Worm (Caenorhabditis elegans) whole organism, L4 larva: ENCODE results near the gene nep-13.

Experiments used
- F37D6.2 ChIP-seq: sonication (generic microtip); optimal IDR thresholded peaks from 2 replicates; lab custom pipeline; 2016; ENCODE audit warnings: mild to moderate bottlenecking, missing genetic modification characterization, missing compliant biosample characterization
- R02D3.7 ChIP-seq: fragments of 150-350 bp; sonication (generic microtip); optimal IDR thresholded peaks from 3 replicates; lab custom pipeline; 2014; ENCODE audit warnings: missing biosample characterization, missing genetic modification characterization
- T20F7.1 ChIP-seq: fragments of 200-800 bp; sonication (Bioruptor generic); optimal IDR thresholded peaks from 2 replicates; lab custom pipeline; 2018; ENCODE audit warnings: mild to moderate bottlenecking, missing genetic modification characterization, missing compliant biosample characterization
- Y5F2A.4 ChIP-seq: fragments of 200-800 bp; sonication (Bioruptor generic); optimal IDR thresholded peaks from 2 replicates; lab custom pipeline; 2018; ENCODE audit warnings: mild to moderate bottlenecking, missing genetic modification characterization, missing compliant biosample characterization
- ZK546.5 ChIP-seq, 2 experiments: sonication (generic microtip); optimal IDR thresholded peaks; 2 replicates each; lab custom pipeline; 2017; ENCODE audit warnings: missing biosample characterization in 2 of 2, missing genetic modification characterization in 2 of 2
- aha-1 ChIP-seq: fragments of 150-350 bp; peaks from one replicate; lab custom pipeline; 2014; ENCODE audit warnings: missing biosample characterization, missing genetic modification characterization
- arid-1 ChIP-seq: fragments of 200-800 bp; sonication (Bioruptor generic); conservative IDR thresholded peaks from 2 replicates; pipeline ENCODE4 v1.3.6; 2022; ENCODE audit warnings: missing genetic modification reagents, missing genetic modification characterization, missing compliant biosample characterization
- ceh-32 ChIP-seq: sonication (generic microtip); optimal IDR thresholded peaks from 2 replicates; lab custom pipeline; 2016; ENCODE audit warnings: mild to moderate bottlenecking, missing genetic modification characterization, missing compliant biosample characterization; ENCODE audit not compliant: poor library complexity
- cey-2 ChIP-seq: sonication (generic microtip); optimal IDR thresholded peaks from 3 replicates; lab custom pipeline; 2017; ENCODE audit warnings: missing genetic modification characterization, mild to moderate bottlenecking, missing compliant biosample characterization, antibody characterized with exemption, borderline replicate concordance; ENCODE audit not compliant: insufficient read depth
- daf-16 ChIP-seq, 3 experiments: sonication (generic microtip); optimal IDR thresholded peaks; 2 replicates each; lab custom pipeline; 2016 to 2017; ENCODE audit warnings: missing genetic modification characterization in 3 of 3, missing genetic modification reagents in 3 of 3, mild to moderate bottlenecking in 2 of 3, missing compliant biosample characterization in 2 of 3, missing biosample characterization in 1 of 3, moderate library complexity in 1 of 3
- daf-19 ChIP-seq: fragments of 200-800 bp; sonication (Bioruptor generic); conservative IDR thresholded peaks from 2 replicates; pipeline ENCODE4 v1.3.6; 2022; ENCODE audit warnings: missing genetic modification characterization, missing compliant biosample characterization
- daf-8 ChIP-seq: fragments of 200-800 bp; sonication (Bioruptor generic); IDR thresholded peaks from 2 replicates; pipeline ENCODE4 v1.3.6; 2022; ENCODE audit warnings: missing genetic modification characterization, missing compliant biosample characterization
- dmd-6 ChIP-seq: fragments of 200-800 bp; sonication (Bioruptor generic); IDR thresholded peaks from 2 replicates; pipeline ENCODE4 v1.3.6; 2022; ENCODE audit warnings: missing genetic modification reagents, missing genetic modification characterization, missing compliant biosample characterization
- dpl-1 ChIP-seq: fragments of 150-350 bp; optimal IDR thresholded peaks from 2 replicates; lab custom pipeline; 2014; ENCODE audit warnings: missing biosample characterization, missing genetic modification reagents, missing genetic modification characterization
- duxl-1 ChIP-seq: sonication (generic microtip); optimal IDR thresholded peaks from 2 replicates; lab custom pipeline; 2016; ENCODE audit warnings: mild to moderate bottlenecking, missing genetic modification characterization, moderate library complexity, missing compliant biosample characterization; ENCODE audit not compliant: poor library complexity
- egl-27 ChIP-seq: sonication (generic microtip); optimal IDR thresholded peaks from 3 replicates; lab custom pipeline; 2017; ENCODE audit warnings: missing biosample characterization, missing genetic modification reagents, missing genetic modification characterization
- fkh-10 ChIP-seq: fragments of 150-350 bp; optimal IDR thresholded peaks from 2 replicates; lab custom pipeline; 2014; ENCODE audit warnings: missing biosample characterization, missing genetic modification reagents, missing genetic modification characterization
- hlh-30 ChIP-seq: sonication (generic microtip); optimal IDR thresholded peaks from 2 replicates; lab custom pipeline; 2017; ENCODE audit warnings: antibody characterized with exemption, mild to moderate bottlenecking, missing genetic modification characterization, missing compliant biosample characterization; ENCODE audit not compliant: insufficient read depth
- lin-29 ChIP-seq: fragments of 200-800 bp; sonication (Bioruptor generic); IDR thresholded peaks from 2 replicates; pipeline ENCODE4 v1.3.6; 2022; ENCODE audit warnings: missing genetic modification reagents, missing genetic modification characterization, missing compliant biosample characterization
- lin-38 ChIP-seq: fragments of 200-800 bp; sonication (Bioruptor generic); IDR thresholded peaks from 2 replicates; pipeline ENCODE4 v1.3.6; 2022; ENCODE audit warnings: missing genetic modification reagents, missing genetic modification characterization, missing compliant biosample characterization
- madf-9 ChIP-seq: fragments of 200-800 bp; sonication (Bioruptor generic); conservative IDR thresholded peaks from 2 replicates; pipeline ENCODE4 v1.3.6; 2022; ENCODE audit warnings: missing genetic modification reagents, missing genetic modification characterization, missing compliant biosample characterization
- mdl-1 ChIP-seq, 2 experiments: fragments of 150-350 bp in 1 of 2; sonication (generic microtip) in 1 of 2; optimal IDR thresholded peaks; 2 replicates each; lab custom pipeline; 2014 to 2017; ENCODE audit warnings: missing biosample characterization in 2 of 2, missing genetic modification characterization in 2 of 2
- mdt-29 ChIP-seq: fragments of 200-800 bp; sonication (Bioruptor generic); IDR thresholded peaks from 2 replicates; pipeline ENCODE4 v1.3.6; 2022; ENCODE audit warnings: missing genetic modification reagents, missing genetic modification characterization, missing compliant biosample characterization
- mes-2 ChIP-seq: sonication (generic microtip); optimal IDR thresholded peaks from 2 replicates; lab custom pipeline; 2016; ENCODE audit warnings: missing genotype, mild to moderate bottlenecking, missing genetic modification characterization, missing compliant biosample characterization; ENCODE audit not compliant: poor library complexity, severe bottlenecking
- mxl-3 ChIP-seq: fragments of 200-800 bp; sonication (Bioruptor generic); optimal IDR thresholded peaks from 2 replicates; lab custom pipeline; 2018; ENCODE audit warnings: mild to moderate bottlenecking, missing genetic modification characterization, missing compliant biosample characterization
- nhr-11 ChIP-seq: fragments of 150-350 bp; optimal IDR thresholded peaks from 2 replicates; lab custom pipeline; 2014; ENCODE audit warnings: missing biosample characterization, missing genetic modification characterization
- nhr-237 ChIP-seq: sonication (generic microtip); optimal IDR thresholded peaks from 2 replicates; lab custom pipeline; 2017; ENCODE audit warnings: missing biosample characterization, missing genetic modification characterization
- nhr-28 ChIP-seq: fragments of 150-350 bp; optimal IDR thresholded peaks from 2 replicates; lab custom pipeline; 2014; ENCODE audit warnings: missing biosample characterization, missing genetic modification characterization
- nhr-41 ChIP-seq: fragments of 200-800 bp; sonication (Bioruptor generic); IDR thresholded peaks from 2 replicates; pipeline ENCODE4 v1.3.6; 2022; ENCODE audit warnings: missing genetic modification reagents, missing genetic modification characterization, missing compliant biosample characterization
- nhr-42 ChIP-seq: fragments of 200-800 bp; sonication (Bioruptor generic); IDR thresholded peaks from 2 replicates; pipeline ENCODE4 v1.3.6; 2022; ENCODE audit warnings: missing genetic modification characterization, missing compliant biosample characterization
- nhr-48 ChIP-seq: sonication (generic microtip); optimal IDR thresholded peaks from 2 replicates; lab custom pipeline; 2016; ENCODE audit warnings: mild to moderate bottlenecking, missing genetic modification characterization, missing compliant biosample characterization
- pha-4 ChIP-seq, 2 experiments: fragments of 150-350 bp in 1 of 2; fragments of 200-800 bp in 1 of 2; sonication (Bioruptor generic) in 1 of 2; IDR thresholded peaks in 1 of 2; optimal IDR thresholded peaks in 1 of 2; 2 replicates each; pipeline versions ENCODE4 v1.3.6 to Lab custom; 2014 to 2022; ENCODE audit warnings: missing genetic modification characterization in 2 of 2, missing genetic modification reagents in 2 of 2, missing biosample characterization in 1 of 2, missing compliant biosample characterization in 1 of 2
- pqm-1 ChIP-seq: sonication (generic microtip); optimal IDR thresholded peaks from 2 replicates; lab custom pipeline; 2017; ENCODE audit warnings: missing biosample characterization, missing genetic modification characterization
- set-16 ChIP-seq: fragments of 200-800 bp; sonication (Bioruptor generic); IDR thresholded peaks from 2 replicates; pipeline ENCODE4 v1.3.6; 2022; ENCODE audit warnings: missing genetic modification reagents, missing genetic modification characterization, missing compliant biosample characterization
- snpc-1.2 ChIP-seq: fragments of 200-800 bp; sonication (Bioruptor generic); IDR thresholded peaks from 2 replicates; pipeline ENCODE4 v1.3.6; 2022; ENCODE audit warnings: missing genetic modification reagents, missing genetic modification characterization, missing compliant biosample characterization
- zfp-2 ChIP-seq: sonication (generic microtip); optimal IDR thresholded peaks from 2 replicates; lab custom pipeline; 2016; ENCODE audit warnings: mild to moderate bottlenecking, missing genetic modification characterization, missing compliant biosample characterization
- zip-11 ChIP-seq: fragments of 200-800 bp; sonication (Bioruptor generic); IDR thresholded peaks from 2 replicates; pipeline ENCODE4 v1.3.6; 2022; ENCODE audit warnings: missing genetic modification characterization, missing compliant biosample characterization
- ztf-11 ChIP-seq: fragments of 150-350 bp; optimal IDR thresholded peaks from 2 replicates; lab custom pipeline; 2014; ENCODE audit warnings: missing biosample characterization, missing genetic modification characterization

nep-13 gene

DNA sequence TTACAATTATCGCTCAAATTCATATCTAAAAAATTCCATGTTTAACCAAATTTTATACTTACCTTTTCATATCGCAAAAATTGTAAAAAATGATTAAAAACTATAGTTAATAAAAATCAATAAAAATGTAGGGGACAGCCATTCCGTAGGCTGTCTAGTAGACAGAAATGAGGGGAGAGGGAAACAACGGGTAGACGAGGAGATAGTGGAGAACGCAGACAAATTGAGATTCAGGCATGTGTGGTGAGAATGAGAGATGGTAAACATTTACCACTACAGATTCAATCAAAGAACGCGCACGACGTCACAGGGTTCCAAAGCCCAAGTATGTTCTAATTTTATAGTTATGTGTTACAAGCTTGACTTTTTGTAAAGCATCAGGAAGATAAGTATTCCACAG is 21.1 kb downstream of the nep-13 start (continued):
- TF ChIP-seq fkh-10 (GFP tag; lab: Kevin White, UChicago) (no peak), F37D6.2 (no peak), egl-27 (tag; lab: Kevin White, UChicago) (no peak), mxl-3 (GFP tag; lab: Kevin White, UChicago) (no peak), mdt-29 (GFP tag; lab: Robert Waterston, UW) (no peak)

- TF ChIP-seq dmd-6 (GFP tag; lab: Robert Waterston, UW): peak; percentile 19; the same call in 1 of the 2 replicates
Observed at ce11 chrII:3309963-3310362, 27.5 kb downstream of the nep-13 start.

- TF ChIP-seq nhr-42 (GFP tag; lab: Robert Waterston, UW) (no peak), zip-11 (no peak), R02D3.7 (tag; lab: Kevin White, UChicago) (no peak), nhr-28 (tag; lab: Kevin White, UChicago) (peak; percentile 23), lin-29 (GFP tag; lab: Robert Waterston, UW) (no peak), cey-2 (tag; lab: Kevin White, UChicago) (no peak), duxl-1 (tag; lab: Kevin White, UChicago) (peak; percentile 69), mxl-3 (GFP tag; lab: Kevin White, UChicago) (no peak), mdl-1 (tag; optimal IDR thresholded peaks at IDR 0.05; lab: Kevin White, UChicago) (no peak), nhr-41 (no peak), ceh-32 (tag; lab: Kevin White, UChicago) (no peak), pqm-1 (tag; lab: Kevin White, UChicago) (peak; percentile 56), dpl-1 (no peak), madf-9 (no peak), daf-16 (GFP tag; optimal IDR thresholded peaks at IDR 0.05; lab: Kevin White, UChicago) (no peak), daf-16 (tag; optimal IDR thresholded peaks at IDR 0.05; lab: Kevin White, UChicago) (peak; percentile 11), lin-38 (GFP tag; lab: Robert Waterston, UW) (peak; percentile 40), aha-1 (tag; lab: Kevin White, UChicago) (no peak), arid-1 (GFP tag; lab: Robert Waterston, UW) (no peak), ztf-11 (tag; lab: Kevin White, UChicago) (no peak), dmd-6 (GFP tag; lab: Robert Waterston, UW) (peak; percentile 13; the same call in 1 of the 2 replicates)
- TF ChIP-seq, all 104 proteins: peak for 6
Observed at ce11 chrII:3310957-3311657, 28.7 kb downstream of the nep-13 start.

DNA sequence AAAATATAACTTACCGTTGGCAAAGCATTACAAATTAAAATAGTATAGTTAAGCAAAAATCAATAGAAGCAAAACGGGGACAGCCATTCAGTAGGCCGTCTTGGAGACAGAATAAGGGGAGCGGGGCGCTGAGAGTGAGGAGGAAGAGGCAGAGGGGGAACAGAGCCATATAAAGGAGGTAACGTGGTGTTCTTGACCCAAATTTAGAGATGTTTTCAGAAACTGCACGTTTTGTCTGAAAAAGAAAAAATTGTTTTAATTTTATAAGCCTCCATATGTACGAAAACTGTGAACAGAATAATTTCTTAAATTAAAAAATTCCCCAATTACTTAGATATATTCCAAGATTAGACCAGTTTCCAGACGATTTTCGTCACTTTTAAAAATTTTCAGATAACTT is 31.0 kb downstream of the nep-13 start, which contains the start of gene F39E9.6:
TSS of gene F39E9.6 (minus strand) at position 101 of the 400 bp plus-strand sequence.
- TF ChIP-seq ZK546.5 (tag; optimal IDR thresholded peaks at IDR 0.05; lab: Kevin White, UChicago) (no peak), mes-2 (tag; lab: Kevin White, UChicago) (no peak), nhr-11 (tag; lab: Kevin White, UChicago) (no peak), snpc-1.2 (GFP tag; lab: Robert Waterston, UW) (no peak), daf-19 (GFP tag; lab: Robert Waterston, UW) (no peak), daf-8 (GFP tag; lab: Robert Waterston, UW) (no peak), nhr-237 (tag; lab: Kevin White, UChicago) (no peak), zip-11 (no peak), hlh-30 (no peak), Y5F2A.4 (GFP tag; lab: Kevin White, UChicago) (no peak), zfp-2 (no peak), pha-4 (GFP tag; IDR thresholded peaks at IDR 0.05; lab: Robert Waterston, UW) (no peak), pha-4 (tag; optimal IDR thresholded peaks at IDR 0.05; lab: Kevin White, UChicago) (no peak), fkh-10 (GFP tag; lab: Kevin White, UChicago) (no peak), T20F7.1 (GFP tag; lab: Kevin White, UChicago) (no peak), set-16 (GFP tag; lab: Robert Waterston, UW) (no peak), nhr-48 (tag; lab: Kevin White, UChicago) (no peak)
